Worm (Caenorhabditis elegans) whole organism, L1 larva: ENCODE results near the gene der-2.

ENCODE experiments used
- ama-1 ChIP-seq: fragments of 150-350 bp; optimal IDR thresholded peaks from 2 replicates; lab custom pipeline; 2014
- ceh-82 ChIP-seq, 3 experiments: fragments of 150-350 bp in 1 of 3; sonication (generic microtip) in 2 of 3; optimal IDR thresholded peaks; 2 replicates each; lab custom pipeline; 2014 to 2017; ENCODE audit warnings: missing biosample characterization in 3 of 3, missing genetic modification characterization in 3 of 3
- dsc-1 ChIP-seq: sonication (generic microtip); optimal IDR thresholded peaks from 2 replicates; lab custom pipeline; 2016; ENCODE audit warnings: mild to moderate bottlenecking, missing genetic modification characterization, missing compliant biosample characterization
- lsy-2 ChIP-seq, 2 experiments: fragments of 150-350 bp; optimal IDR thresholded peaks; 2 replicates each; lab custom pipeline; 2014; ENCODE audit warnings: missing biosample characterization in 2 of 2, missing genetic modification characterization in 2 of 2
- nhr-11 ChIP-seq: fragments of 150-350 bp; optimal IDR thresholded peaks from 2 replicates; lab custom pipeline; 2014; ENCODE audit warnings: missing biosample characterization, missing genetic modification characterization
- nhr-12 ChIP-seq: sonication (generic microtip); optimal IDR thresholded peaks from 2 replicates; lab custom pipeline; 2017; ENCODE audit warnings: missing biosample characterization, missing genetic modification characterization
- unc-62 ChIP-seq: fragments of 150-350 bp; optimal IDR thresholded peaks from 2 replicates; lab custom pipeline; 2014; ENCODE audit warnings: missing biosample characterization, missing genetic modification reagents, missing genetic modification characterization
- unc-86 ChIP-seq: sonication (generic microtip); optimal IDR thresholded peaks from 2 replicates; lab custom pipeline; 2016; ENCODE audit warnings: missing genetic modification characterization, missing compliant biosample characterization

ce11 chrIII:7230841-7231240 is 7.9 kb upstream of the der-2 start, which contains the start of gene R151.10:
- TF ChIP-seq unc-62 (GFP tag; lab: Kevin White, UChicago) = no peak
- TF ChIP-seq ceh-82 (tag; optimal IDR thresholded peaks at IDR 0.05; lab: Kevin White, UChicago) = no peak
- TF ChIP-seq nhr-12 (tag; lab: Kevin White, UChicago) = no peak
- TF ChIP-seq dsc-1 (tag; lab: Kevin White, UChicago) = no peak
- TF ChIP-seq unc-86 (tag; lab: Kevin White, UChicago) = no peak
- TF ChIP-seq lsy-2 (tag; optimal IDR thresholded peaks at IDR 0.05; lab: Kevin White, UChicago) = no peak
- TF ChIP-seq ama-1 (lab: Kevin White, UChicago) = no peak
- no peak for TF ChIP-seq nhr-11 (tag; lab: Kevin White, UChicago)
